Worm (Caenorhabditis elegans) whole organism, L4/young adult: ENCODE measurements around the gene R02D5.3.

Experiments
- W03F9.2 ChIP-seq: fragments of 150-350 bp; optimal IDR thresholded peaks from 2 replicates; lab custom pipeline; 2014; ENCODE audit warnings: missing biosample characterization, missing genetic modification characterization
- him-1 ChIP-seq: sonication (generic microtip); optimal IDR thresholded peaks from 2 replicates; lab custom pipeline; 2016; ENCODE audit warnings: missing genotype, missing genetic modification reagents, missing genetic modification characterization, missing compliant biosample characterization

DNA sequence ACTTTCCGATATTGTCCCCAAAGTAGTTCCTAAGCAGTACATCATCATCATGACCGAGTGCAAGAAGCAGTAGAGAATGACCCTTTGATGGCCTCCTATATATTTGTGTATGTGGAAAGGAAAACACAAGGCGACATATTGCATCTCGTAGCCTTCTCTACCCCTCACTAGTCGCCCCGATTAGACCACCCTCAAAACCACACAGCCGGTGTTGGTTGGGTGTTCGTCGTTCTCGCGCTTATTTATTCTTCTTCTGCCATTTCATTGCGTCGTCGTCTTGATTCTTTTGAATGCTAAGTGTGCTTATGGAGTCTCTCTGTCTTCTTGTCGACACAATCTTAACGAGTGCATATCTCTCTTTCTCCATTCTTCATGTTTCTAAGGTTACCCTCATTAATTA, 15.2 kb downstream of the R02D5.3 start:
- TF ChIP-seq him-1 (tag; lab: Kevin White, UChicago): no peak
- TF ChIP-seq W03F9.2: no peak
